Worm (Caenorhabditis elegans) whole organism, midembryonic: ENCODE results near the gene F37C4.5.

Experiments
- T22C8.4 ChIP-seq: fragments of 200-800 bp; sonication (Bioruptor generic); IDR thresholded peaks from 2 replicates; pipeline ENCODE4 v1.3.6; 2022; ENCODE audit warnings: missing genetic modification characterization, missing compliant biosample characterization
- flt-1 ChIP-seq: fragments of 200-800 bp; sonication (Bioruptor generic); IDR thresholded peaks from 2 replicates; pipeline ENCODE4 v1.3.6; 2022; ENCODE audit warnings: missing genetic modification characterization, missing compliant biosample characterization
- klf-2 ChIP-seq: fragments of 200-800 bp; sonication (Bioruptor generic); conservative IDR thresholded peaks from 2 replicates; pipeline ENCODE4 v1.3.6; 2022; ENCODE audit warnings: missing genetic modification reagents, missing genetic modification characterization, missing compliant biosample characterization
- ref-1 ChIP-seq: fragments of 200-800 bp; sonication (Bioruptor generic); conservative IDR thresholded peaks from 2 replicates; pipeline ENCODE4 v1.3.6; 2022; ENCODE audit warnings: missing genetic modification reagents, missing genetic modification characterization, missing compliant biosample characterization
- tab-1 ChIP-seq: fragments of 200-800 bp; sonication (Bioruptor generic); IDR thresholded peaks from 2 replicates; pipeline ENCODE4 v1.3.6; 2022; ENCODE audit warnings: missing genetic modification characterization, missing compliant biosample characterization
- ztf-23 ChIP-seq: fragments of 200-800 bp; sonication (Bioruptor generic); IDR thresholded peaks from 2 replicates; pipeline ENCODE4 v1.3.6; 2022; ENCODE audit warnings: missing genetic modification reagents, missing genetic modification characterization, missing compliant biosample characterization
- ztf-29 ChIP-seq: fragments of 200-800 bp; sonication (Bioruptor generic); IDR thresholded peaks from 2 replicates; pipeline ENCODE4 v1.3.6; 2022; ENCODE audit warnings: missing genetic modification reagents, missing genetic modification characterization, missing compliant biosample characterization

DNA sequence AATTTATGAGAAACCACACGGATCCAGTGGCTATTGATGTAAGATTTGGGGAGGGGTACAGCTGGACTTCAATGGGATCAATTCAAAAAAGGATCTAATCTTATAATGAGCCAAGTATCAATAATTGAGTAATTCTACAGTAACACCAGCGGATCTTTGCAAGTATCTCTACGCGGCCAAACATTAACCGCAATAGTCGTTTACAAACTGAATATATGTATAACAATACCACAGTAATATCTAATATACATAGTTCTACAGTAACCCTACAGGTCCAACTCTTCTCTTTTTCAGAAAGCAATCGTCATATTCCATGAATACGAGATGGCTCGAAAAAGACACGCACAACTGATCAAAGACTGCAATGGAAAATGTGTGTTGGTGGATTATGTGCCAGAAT lies 18.4 kb upstream of the F37C4.5 start, which contains the start of gene F56D6.9:
- TF ChIP-seq flt-1 (GFP tag; lab: Robert Waterston, UW) (no peak), ztf-23 (no peak), klf-2 (GFP tag; lab: Robert Waterston, UW) (no peak), ref-1 (GFP tag; lab: Robert Waterston, UW) (no peak), tab-1 (GFP tag; lab: Robert Waterston, UW) (no peak), T22C8.4 (GFP tag; lab: Robert Waterston, UW) (no peak), ztf-29 (no peak)
